Fruit fly (Drosophila melanogaster) whole organism, embryonic: ENCODE results near the gene Alg12.

Experiments
- Awh ChIP-seq: fragments of 200-800 bp; sonication (Bioruptor generic); IDR thresholded peaks from 2 replicates; pipeline ENCODE4, ENCODE4 v1.3.6; 2022; ENCODE audit warnings: missing biosample characterization, missing genetic modification characterization
- BtbVII ChIP-seq: fragments of 200-800 bp; sonication (Bioruptor generic); optimal IDR thresholded peaks from 3 replicates; lab custom pipeline; 2017; ENCODE audit warnings: missing biosample characterization, mild to moderate bottlenecking, missing genetic modification characterization
- CG10431 ChIP-seq: fragments of 200-800 bp; sonication (Bioruptor generic); optimal IDR thresholded peaks from 3 replicates; lab custom pipeline; 2018; ENCODE audit warnings: missing biosample characterization, mild to moderate bottlenecking, missing genetic modification characterization
- CG10543 ChIP-seq: fragments of 200-800 bp; sonication (Bioruptor generic); optimal IDR thresholded peaks from 3 replicates; lab custom pipeline; 2017; ENCODE audit warnings: missing biosample characterization, mild to moderate bottlenecking, missing genetic modification characterization, moderate library complexity
- CG11093 ChIP-seq: fragments of 200-800 bp; sonication (Bioruptor generic); IDR thresholded peaks from 3 replicates; pipeline ENCODE4 v1.3.6; 2022; ENCODE audit warnings: missing biosample characterization, missing genetic modification characterization
- CG11560 ChIP-seq: fragments of 200-800 bp; sonication (Bioruptor generic); IDR thresholded peaks from 3 replicates; pipeline ENCODE4 v1.3.6; 2022; ENCODE audit warnings: missing biosample characterization, missing genetic modification characterization
- CG12236 ChIP-seq: fragments of 200-800 bp; sonication (Bioruptor generic); optimal IDR thresholded peaks from 2 replicates; lab custom pipeline; 2016; ENCODE audit warnings: missing biosample characterization, missing genetic modification characterization
- CG12769 ChIP-seq: fragments of 200-800 bp; sonication (Bioruptor generic); optimal IDR thresholded peaks from 2 replicates; lab custom pipeline; 2019; ENCODE audit warnings: missing biosample characterization, mild to moderate bottlenecking, missing genetic modification characterization, moderate library complexity
- CG13424 ChIP-seq: fragments of 200-800 bp; sonication (Bioruptor generic); optimal IDR thresholded peaks from 2 replicates; lab custom pipeline; 2019; ENCODE audit warnings: missing biosample characterization, mild to moderate bottlenecking, missing genetic modification characterization, moderate library complexity
- CG13775 ChIP-seq: fragments of 200-800 bp; sonication (Bioruptor generic); optimal IDR thresholded peaks from 3 replicates; lab custom pipeline; 2017; ENCODE audit warnings: missing biosample characterization, mild to moderate bottlenecking, missing genetic modification characterization
- CG14965 ChIP-seq: fragments of 200-800 bp; sonication (Bioruptor generic); optimal IDR thresholded peaks from 2 replicates; lab custom pipeline; 2016; ENCODE audit warnings: missing biosample characterization, missing genetic modification characterization, borderline replicate concordance
- CG2120 ChIP-seq: fragments of 200-800 bp; sonication (Bioruptor generic); optimal IDR thresholded peaks from 3 replicates; lab custom pipeline; 2016; ENCODE audit warnings: missing biosample characterization, missing genetic modification characterization
- CG2712 ChIP-seq: fragments of 200-800 bp; optimal IDR thresholded peaks from 3 replicates; lab custom pipeline; 2019; ENCODE audit warnings: missing biosample characterization, mild to moderate bottlenecking, missing genetic modification characterization, moderate library complexity
- CG30020 ChIP-seq: fragments of 200-800 bp; optimal IDR thresholded peaks from 2 replicates; lab custom pipeline; 2019; ENCODE audit warnings: missing biosample characterization, mild to moderate bottlenecking, missing genetic modification characterization, moderate library complexity
- CG33213 ChIP-seq: fragments of 200-800 bp; sonication (Bioruptor generic); optimal IDR thresholded peaks from 3 replicates; lab custom pipeline; 2016; ENCODE audit warnings: missing biosample characterization, missing genetic modification characterization
- CG4404 ChIP-seq: fragments of 200-800 bp; sonication (Bioruptor generic); IDR thresholded peaks from 2 replicates; pipeline ENCODE4 v1.3.6; 2022; ENCODE audit warnings: missing biosample characterization, missing genetic modification characterization
- CG4730 ChIP-seq: fragments of 200-800 bp; sonication (Bioruptor generic); IDR thresholded peaks from 2 replicates; pipeline ENCODE4 v1.3.6; 2022; ENCODE audit warnings: missing biosample characterization, missing genetic modification characterization
- CG6654 ChIP-seq: fragments of 200-800 bp; sonication (Bioruptor generic); optimal IDR thresholded peaks from 2 replicates; lab custom pipeline; 2017; ENCODE audit warnings: missing biosample characterization, mild to moderate bottlenecking, missing genetic modification characterization
- CG6791 ChIP-seq: fragments of 200-800 bp; sonication (Bioruptor generic); IDR thresholded peaks from 3 replicates; pipeline ENCODE4 v1.3.6; 2022; ENCODE audit warnings: missing biosample characterization, missing genetic modification characterization; ENCODE audit not compliant: partially characterized antibody
- CG7745 ChIP-seq: fragments of 200-800 bp; sonication (Bioruptor generic); optimal IDR thresholded peaks from 2 replicates; lab custom pipeline; 2018; ENCODE audit warnings: missing biosample characterization, mild to moderate bottlenecking, missing genetic modification characterization, moderate library complexity
- CG8089 ChIP-seq: fragments of 200-800 bp; sonication (Bioruptor generic); optimal IDR thresholded peaks from 3 replicates; lab custom pipeline; 2016; ENCODE audit warnings: missing biosample characterization, missing genetic modification characterization
- CG8290 ChIP-seq, 3 experiments: fragments of 200-800 bp; sonication (Bioruptor generic); optimal IDR thresholded peaks; 2 replicates each; lab custom pipeline; 2016 to 2019; ENCODE audit warnings: missing biosample characterization in 3 of 3, missing genetic modification characterization in 3 of 3, mild to moderate bottlenecking in 2 of 3, moderate library complexity in 1 of 3
- CTCF ChIP-seq: fragments of 200-800 bp; sonication (Bioruptor generic); optimal IDR thresholded peaks from 2 replicates; lab custom pipeline; 2017; ENCODE audit warnings: missing biosample characterization, mild to moderate bottlenecking, missing genetic modification characterization, moderate library complexity
- D19A ChIP-seq: fragments of 200-800 bp; optimal IDR thresholded peaks from 3 replicates; lab custom pipeline; 2019; ENCODE audit warnings: missing biosample characterization, mild to moderate bottlenecking, missing genetic modification characterization, moderate library complexity
- Dad ChIP-seq: fragments of 200-800 bp; sonication (Bioruptor generic); optimal IDR thresholded peaks from 3 replicates; lab custom pipeline; 2016; ENCODE audit warnings: missing biosample characterization, missing genetic modification characterization
- Dbx ChIP-seq: fragments of 200-800 bp; sonication (Bioruptor generic); IDR thresholded peaks from 3 replicates; pipeline ENCODE4 v1.3.6; 2022; ENCODE audit warnings: missing biosample characterization, missing genetic modification characterization
- Fer3 ChIP-seq: fragments of 200-800 bp; sonication (Bioruptor generic); optimal IDR thresholded peaks from 2 replicates; lab custom pipeline; 2018; ENCODE audit warnings: missing biosample characterization, mild to moderate bottlenecking, missing genetic modification characterization, moderate library complexity
- Hsf ChIP-seq: fragments of 200-800 bp; sonication (Bioruptor generic); optimal IDR thresholded peaks from 3 replicates; lab custom pipeline; 2016; ENCODE audit warnings: missing biosample characterization, missing genetic modification characterization
- Kr ChIP-seq: fragments of 200-800 bp; sonication (Bioruptor generic); optimal IDR thresholded peaks from 2 replicates; lab custom pipeline; 2017; ENCODE audit warnings: missing biosample characterization, mild to moderate bottlenecking, missing genetic modification characterization
- Oaz ChIP-seq: fragments of 200-800 bp; sonication (Bioruptor generic); IDR thresholded peaks from 2 replicates; pipeline ENCODE4 v1.3.6; 2022; ENCODE audit warnings: missing biosample characterization, missing genetic modification characterization
- Rx ChIP-seq: fragments of 200-800 bp; sonication (Bioruptor generic); IDR thresholded peaks from 2 replicates; pipeline ENCODE4 v1.3.6; 2022; ENCODE audit warnings: missing biosample characterization, missing genetic modification characterization
- ara ChIP-seq: fragments of 200-800 bp; sonication (Bioruptor generic); IDR thresholded peaks from 2 replicates; pipeline ENCODE4 v1.3.6; 2022; ENCODE audit warnings: missing biosample characterization, missing genetic modification characterization
- ase ChIP-seq: fragments of 200-800 bp; sonication (Bioruptor generic); IDR thresholded peaks from 3 replicates; pipeline ENCODE4 v1.3.6; 2022; ENCODE audit warnings: missing biosample characterization, missing genetic modification characterization
- caup ChIP-seq: fragments of 200-800 bp; sonication (Bioruptor generic); optimal IDR thresholded peaks from 3 replicates; lab custom pipeline; 2017; ENCODE audit warnings: missing biosample characterization, mild to moderate bottlenecking, missing genetic modification characterization, moderate library complexity; ENCODE audit not compliant: severe bottlenecking
- chif ChIP-seq, 2 experiments: fragments of 200-800 bp; sonication (Bioruptor generic); optimal IDR thresholded peaks; 3 replicates each; lab custom pipeline; 2016; ENCODE audit warnings: missing biosample characterization in 2 of 2, missing genetic modification characterization in 2 of 2
- dimm ChIP-seq: fragments of 200-800 bp; sonication (Bioruptor generic); IDR thresholded peaks from 2 replicates; pipeline ENCODE4 v1.3.6; 2022; ENCODE audit warnings: missing biosample characterization, missing genetic modification characterization
- dysf ChIP-seq: fragments of 200-800 bp; sonication (Bioruptor generic); IDR thresholded peaks from 3 replicates; pipeline ENCODE4 v1.3.6; 2022; ENCODE audit warnings: missing biosample characterization, missing genetic modification characterization
- fd102C ChIP-seq: fragments of 200-800 bp; sonication (Bioruptor generic); optimal IDR thresholded peaks from 2 replicates; lab custom pipeline; 2018; ENCODE audit warnings: missing biosample characterization, mild to moderate bottlenecking, missing genetic modification characterization, moderate library complexity
- gce ChIP-seq: fragments of 200-800 bp; sonication (Bioruptor generic); IDR thresholded peaks from 3 replicates; pipeline ENCODE4 v1.3.6; 2022; ENCODE audit warnings: missing biosample characterization, missing genetic modification characterization
- gro ChIP-seq: fragments of 200-800 bp; sonication (Bioruptor generic); optimal IDR thresholded peaks from 2 replicates; lab custom pipeline; 2016; ENCODE audit warnings: missing biosample characterization, missing genetic modification characterization
- her ChIP-seq: fragments of 200-800 bp; sonication (Bioruptor generic); optimal IDR thresholded peaks from 2 replicates; lab custom pipeline; 2016; ENCODE audit warnings: missing biosample characterization, missing genetic modification characterization
- insv ChIP-seq, 2 experiments: fragments of 200-800 bp; sonication (Bioruptor generic); optimal IDR thresholded peaks; 3 replicates each; lab custom pipeline; 2016 to 2018; ENCODE audit warnings: missing biosample characterization in 2 of 2, missing genetic modification characterization in 2 of 2
- lmd ChIP-seq: fragments of 200-800 bp; sonication (Bioruptor generic); IDR thresholded peaks from 2 replicates; pipeline ENCODE4 v1.3.6; 2022; ENCODE audit warnings: missing biosample characterization, missing genetic modification characterization
- nau ChIP-seq: fragments of 200-800 bp; sonication (Bioruptor generic); optimal IDR thresholded peaks from 3 replicates; lab custom pipeline; 2017; ENCODE audit warnings: missing biosample characterization, mild to moderate bottlenecking, missing genetic modification characterization, missing genetic modification reagents
- pita ChIP-seq: fragments of 200-800 bp; sonication (Bioruptor generic); optimal IDR thresholded peaks from 2 replicates; lab custom pipeline; 2017; ENCODE audit warnings: missing biosample characterization, mild to moderate bottlenecking, missing genetic modification characterization
- pros ChIP-seq: fragments of 200-800 bp; sonication (Bioruptor generic); optimal IDR thresholded peaks from 3 replicates; lab custom pipeline; 2019; ENCODE audit warnings: missing biosample characterization, mild to moderate bottlenecking, missing genetic modification characterization, moderate library complexity
- pzg ChIP-seq: fragments of 200-800 bp; sonication (Bioruptor generic); optimal IDR thresholded peaks from 3 replicates; lab custom pipeline; 2018; ENCODE audit warnings: missing biosample characterization, mild to moderate bottlenecking, missing genetic modification characterization, moderate library complexity
- row ChIP-seq: fragments of 200-800 bp; sonication (Bioruptor generic); IDR thresholded peaks from 3 replicates; pipeline ENCODE4 v1.3.6; 2022; ENCODE audit warnings: missing biosample characterization, missing genetic modification characterization
- vvl ChIP-seq: fragments of 200-800 bp; sonication (Bioruptor generic); IDR thresholded peaks from 2 replicates; pipeline ENCODE4 v1.3.6; 2022; ENCODE audit warnings: missing biosample characterization, missing genetic modification characterization
- wdn ChIP-seq: fragments of 200-800 bp; sonication (Bioruptor generic); IDR thresholded peaks from 2 replicates; pipeline ENCODE4 v1.3.6; 2022; ENCODE audit warnings: missing biosample characterization, missing genetic modification characterization

Gene Alg12

DNA sequence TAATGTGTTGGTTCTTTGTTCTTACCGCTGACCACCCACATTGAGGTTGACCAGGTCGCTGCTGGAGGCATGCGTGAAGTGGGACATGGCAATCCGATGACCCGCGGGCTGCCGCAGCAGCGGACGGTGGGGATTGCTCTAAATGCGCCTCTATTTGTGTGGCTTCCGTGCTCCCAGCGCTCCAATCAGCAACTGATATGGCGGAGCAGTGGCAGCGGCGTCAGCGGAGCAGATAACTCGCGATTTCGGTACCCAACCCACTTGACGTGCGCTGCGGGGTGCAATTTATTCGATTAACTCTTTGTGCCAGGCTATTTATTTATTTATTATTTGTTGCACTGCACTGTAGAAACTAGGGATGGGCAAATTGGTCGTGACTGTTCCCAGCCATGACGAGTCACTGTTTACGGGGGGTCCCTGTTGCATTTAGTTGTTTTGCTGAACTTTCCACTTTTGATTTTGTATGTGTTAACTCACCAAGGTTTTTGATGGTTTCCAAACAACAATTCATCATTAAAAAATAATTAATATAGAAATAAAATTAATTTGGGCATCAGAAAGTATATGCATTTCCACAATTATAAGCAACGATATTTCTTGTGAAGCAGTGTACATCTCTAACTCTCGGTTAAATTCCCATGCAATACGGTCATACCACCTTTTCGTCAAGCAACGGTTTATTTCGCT lies 44.5 kb downstream of the Alg12 start, which contains the start of the genes CG9467 and CG8526 (continued):
- peak; percentile 68 for TF ChIP-seq CG4404 (GFP tag; lab: Robert Waterston, UW)
- TF ChIP-seq Fer3 (tag; lab: Kevin White, UChicago): peak; percentile 53
- TF ChIP-seq CG6791 (GFP tag; lab: Robert Waterston, UW): peak; percentile 63
- peak; percentile 60 for TF ChIP-seq CG8290 (GFP tag; optimal IDR thresholded peaks at IDR 0.05; lab: Kevin White, UChicago)
- TF ChIP-seq CG8290 (tag; optimal IDR thresholded peaks at IDR 0.05; lab: Kevin White, UChicago): no peak
- no peak for TF ChIP-seq her
- 0 out of 2 replicates have a peak, but pooled peaks have one; percentile 35 for TF ChIP-seq ara
- TF ChIP-seq CTCF: no peak
- no peak for TF ChIP-seq pita (GFP tag; lab: Kevin White, UChicago)
- no peak for TF ChIP-seq Oaz (GFP tag; lab: Robert Waterston, UW)
- peak in 1 of 2 experiments; percentile 37 for TF ChIP-seq insv (GFP tag; optimal IDR thresholded peaks at IDR 0.05; lab: Kevin White, UChicago)
- 0 out of 3 replicates have a peak, but pooled peaks have one; percentile 51 for TF ChIP-seq ase (GFP tag; lab: Robert Waterston, UW)
- TF ChIP-seq Kr (GFP tag; lab: Kevin White, UChicago): no peak
- TF ChIP-seq CG4730: 0 out of 2 replicates have a peak, but pooled peaks have one; percentile 6
- no peak for TF ChIP-seq D19A
- peak; percentile 11; the same call in 1 of the 2 replicates for TF ChIP-seq wdn (GFP tag; lab: Robert Waterston, UW)
- TF ChIP-seq CG13775 (GFP tag; lab: Kevin White, UChicago): peak; percentile 76
- TF ChIP-seq gro (GFP tag; lab: Kevin White, UChicago): no peak
- TF ChIP-seq CG11560: 0 out of 3 replicates have a peak, but pooled peaks have one; percentile 43
- TF ChIP-seq caup: peak; percentile 49
- TF ChIP-seq chif (GFP tag; optimal IDR thresholded peaks at IDR 0.05; lab: Kevin White, UChicago): peak in 1 of 2 experiments; percentile 20
- peak; percentile 77 for TF ChIP-seq CG10543 (GFP tag; lab: Kevin White, UChicago)
- peak; percentile 65 for TF ChIP-seq lmd (GFP tag; lab: Robert Waterston, UW)
- no peak for TF ChIP-seq CG14965
- TF ChIP-seq nau (GFP tag; lab: Kevin White, UChicago): no peak
- TF ChIP-seq pros (GFP tag; lab: Kevin White, UChicago): no peak
- TF ChIP-seq CG2712 (tag; lab: Kevin White, UChicago): peak; percentile 80
- TF ChIP-seq Dbx: peak; percentile 70; the same call in 2 of the 3 replicates
- TF ChIP-seq CG33213 (GFP tag; lab: Kevin White, UChicago): peak; percentile 16
- no peak for TF ChIP-seq Rx (GFP tag; lab: Robert Waterston, UW)
- peak; percentile 97 for TF ChIP-seq row
- no peak for TF ChIP-seq CG10431 (GFP tag; lab: Kevin White, UChicago)
- no peak for TF ChIP-seq CG7745 (tag; lab: Kevin White, UChicago)
- no peak for TF ChIP-seq gce (GFP tag; lab: Robert Waterston, UW)
- peak; percentile 74 for TF ChIP-seq CG2120
- TF ChIP-seq CG13424: peak; percentile 82
- TF ChIP-seq dysf (GFP tag; lab: Robert Waterston, UW): peak; percentile 61; the same call in 1 of the 3 replicates
- TF ChIP-seq BtbVII (GFP tag; lab: Kevin White, UChicago): no peak
- no peak for TF ChIP-seq CG6654
- TF ChIP-seq pzg (GFP tag; lab: Kevin White, UChicago): peak; percentile 58
- no peak for TF ChIP-seq dimm (GFP tag; lab: Robert Waterston, UW)
- TF ChIP-seq CG30020 (tag; lab: Kevin White, UChicago): peak; percentile 73
- TF ChIP-seq CG12769 (tag; lab: Kevin White, UChicago): no peak
- TF ChIP-seq Awh (GFP tag; lab: Robert Waterston, UW): no peak
- peak; percentile 65; the same call in 1 of the 2 replicates for TF ChIP-seq vvl (GFP tag; lab: Robert Waterston, UW)
- no peak for TF ChIP-seq CG8089
- 0 out of 3 replicates have a peak, but pooled peaks have one; percentile 41 for TF ChIP-seq CG11093 (GFP tag; lab: Robert Waterston, UW)
- no peak for TF ChIP-seq CG12236
- no peak for TF ChIP-seq Dad (GFP tag; lab: Kevin White, UChicago)
- TF ChIP-seq Hsf (GFP tag; lab: Kevin White, UChicago): peak; percentile 60
- TF ChIP-seq fd102C (GFP tag; lab: Kevin White, UChicago): no peak
